Worm (Caenorhabditis elegans): Measurements from ENCODE around the gene grd-7.

DNA sequence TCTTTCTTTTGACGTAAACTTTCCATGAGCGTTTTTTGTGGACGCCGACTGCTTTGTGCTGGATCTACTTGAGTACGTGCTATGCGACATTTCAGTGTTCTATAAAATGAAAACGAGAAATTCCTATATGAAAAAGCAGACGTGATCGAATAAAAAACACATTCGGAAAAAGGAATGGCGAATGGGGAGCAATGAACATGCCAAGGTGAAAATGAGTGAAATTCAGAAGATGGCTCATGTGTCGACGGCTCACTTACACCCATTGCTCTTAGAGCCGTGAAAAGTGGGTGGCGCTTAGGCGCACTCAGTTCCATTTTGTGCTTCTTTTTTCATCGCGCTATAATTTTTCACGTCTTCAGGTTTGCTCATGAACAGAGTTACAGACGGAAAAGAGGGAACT is 29.4 kb upstream of the grd-7 start, which contains the start of gene K03A1.4:
- TF ChIP-seq ceh-36 (tag; optimal IDR thresholded peaks at IDR 0.05) (no peak), scrt-1 (GFP tag; IDR thresholded peaks at IDR 0.05) (no peak), B0310.2 (tag; optimal IDR thresholded peaks at IDR 0.05) (no peak)

Data from whole organism, early embryonic.